Fruit fly (Drosophila melanogaster): ENCODE measurements around the gene Tango9.

DNA sequence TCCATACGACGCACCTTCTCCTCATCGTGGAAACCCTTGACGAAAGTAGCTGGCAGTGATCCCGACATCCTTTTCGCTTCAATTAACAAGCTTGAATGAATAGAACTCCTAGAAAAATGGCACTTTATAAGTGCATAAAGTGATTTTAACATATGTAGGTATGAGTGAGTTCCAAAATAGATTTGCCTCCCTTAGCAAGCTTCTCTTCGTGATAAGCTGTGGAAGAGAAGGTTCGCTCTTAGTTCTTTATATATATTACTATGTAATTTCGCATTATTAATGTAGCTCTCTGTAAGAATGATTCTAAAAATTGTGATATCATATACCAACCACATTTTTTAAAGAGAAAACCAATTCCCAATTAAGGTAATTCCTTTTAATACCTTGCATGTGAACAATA is 9.7 kb upstream of the Tango9 start, which contains the start of gene CG3397:
- TF ChIP-seq Dll (optimal IDR thresholded peaks at IDR 0.05): no peak
- TF ChIP-seq psq (optimal IDR thresholded peaks at IDR 0.05): no peak

Data from whole organism.